Worm (Caenorhabditis elegans): ENCODE measurements around the gene F59E11.2.

- no peak for TF ChIP-seq nhr-12 (tag; optimal IDR thresholded peaks at IDR 0.05)
- TF ChIP-seq drap-1 (GFP tag; optimal IDR thresholded peaks at IDR 0.05), result no peak
- no peak for TF ChIP-seq ceh-39 (tag; optimal IDR thresholded peaks at IDR 0.05)
- no peak for TF ChIP-seq nhr-76 (tag; optimal IDR thresholded peaks at IDR 0.05)
- TF ChIP-seq ztf-11 (tag; optimal IDR thresholded peaks at IDR 0.05), result no peak
- no peak for TF ChIP-seq unc-62 (GFP tag; optimal IDR thresholded peaks at IDR 0.05)
- no peak for TF ChIP-seq mep-1 (tag; optimal IDR thresholded peaks at IDR 0.05)
- TF ChIP-seq elt-1 (tag; optimal IDR thresholded peaks at IDR 0.05; ENCODE audit: borderline replicate concordance, insufficient read depth), result no peak
- TF ChIP-seq flh-1 (GFP tag; optimal IDR thresholded peaks at IDR 0.05), result no peak
Measured at ce11 chrV:8966086-8966485, 35.2 kb upstream of the F59E11.2 start, which contains the start of gene nhr-219.
